Fruit fly (Drosophila melanogaster) Kc167 (cell line): Measurements from ENCODE around the gene CG14636.

Experiments
- Myc ChIP-seq: fragments of >200 bp; optimal IDR thresholded peaks from 2 replicates; lab custom pipeline; 2017; ENCODE audit warnings: missing external identifiers
- Sin3A ChIP-seq: fragments of >200 bp; optimal IDR thresholded peaks from 2 replicates; lab custom pipeline; 2018; ENCODE audit warnings: missing external identifiers
- h ChIP-seq: fragments of >200 bp; optimal IDR thresholded peaks from 3 replicates; lab custom pipeline; 2018; ENCODE audit warnings: missing external identifiers
- insv ChIP-seq: fragments of >200 bp; optimal IDR thresholded peaks from 3 replicates; lab custom pipeline; 2018; ENCODE audit warnings: missing external identifiers
- psq ChIP-seq: fragments of >200 bp; optimal IDR thresholded peaks from 2 replicates; lab custom pipeline; 2017; ENCODE audit warnings: missing external identifiers
- ttk ChIP-seq: sonication (Bioruptor generic); optimal IDR thresholded peaks from 2 replicates; lab custom pipeline; 2017; ENCODE audit warnings: missing external identifiers

Gene CG14636

dm6 chr3R:4215264-4215993, at the start of gene CG14636:
TSS of gene CG14636 (minus strand) at chr3R:4215314.
- TF ChIP-seq Myc (lab: Kevin White, UChicago) (no peak), h (lab: Kevin White, UChicago) (no peak), psq (lab: Kevin White, UChicago) (no peak), insv (lab: Kevin White, UChicago) (no peak), ttk (no peak), Sin3A (lab: Kevin White, UChicago) (no peak)

- TF ChIP-seq insv (lab: Kevin White, UChicago): no peak
Measured at dm6 chr3R:4256672-4257071, 41.6 kb upstream of the CG14636 start, which contains the start of gene Or82a. TSS of gene Or82a (plus strand) at chr3R:4256972.

dm6 chr3R:4254408-4254807, 39.3 kb upstream of the CG14636 start, which contains the start of gene TwdlV:
TSS of gene TwdlV (plus strand) at chr3R:4254708.
- no peak for TF ChIP-seq ttk
- no peak for TF ChIP-seq insv (lab: Kevin White, UChicago)

- TF ChIP-seq psq (lab: Kevin White, UChicago): no peak
- no peak for TF ChIP-seq Sin3A (lab: Kevin White, UChicago)
- no peak for TF ChIP-seq insv (lab: Kevin White, UChicago)
- no peak for TF ChIP-seq ttk
- TF ChIP-seq h (lab: Kevin White, UChicago): no peak
- no peak for TF ChIP-seq Myc (lab: Kevin White, UChicago)
Measured at dm6 chr3R:4252943-4253342, 37.8 kb upstream of the CG14636 start, which contains the start of gene CG14644. TSS of gene CG14644 (minus strand) at chr3R:4253043.

dm6 chr3R:4251241-4251640, 36.1 kb upstream of the CG14636 start, which contains the start of gene TwdlG:
TSS of gene TwdlG (minus strand) at chr3R:4251341.
- no peak for TF ChIP-seq Myc (lab: Kevin White, UChicago)

dm6 chr3R:4249947-4250346, 34.8 kb upstream of the CG14636 start:
- TF ChIP-seq insv (lab: Kevin White, UChicago) (no peak), h (lab: Kevin White, UChicago) (no peak), Sin3A (lab: Kevin White, UChicago) (no peak), psq (lab: Kevin White, UChicago) (no peak), Myc (lab: Kevin White, UChicago) (no peak), ttk (no peak)

- TF ChIP-seq h (lab: Kevin White, UChicago) (no peak), ttk (no peak), insv (lab: Kevin White, UChicago) (no peak), Myc (lab: Kevin White, UChicago) (no peak), psq (lab: Kevin White, UChicago) (no peak), Sin3A (lab: Kevin White, UChicago) (no peak)
Measured at dm6 chr3R:4246578-4247070, 31.5 kb upstream of the CG14636 start, which contains the start of gene TwdlF. TSS of gene TwdlF (plus strand) at chr3R:4247020.

dm6 chr3R:4243096-4243940, 28.2 kb upstream of the CG14636 start, which contains the start of gene CG34305:
TSS of gene CG34305 (minus strand) at chr3R:4243146.
- TF ChIP-seq ttk: no peak

dm6 chr3R:4242209-4242887, 27.2 kb upstream of the CG14636 start, which contains the start of gene CG14642:
TSS of gene CG14642 (minus strand) at chr3R:4242717.
- TF ChIP-seq insv (lab: Kevin White, UChicago): no peak
- TF ChIP-seq Myc (lab: Kevin White, UChicago): no peak
- TF ChIP-seq Sin3A (lab: Kevin White, UChicago): no peak
- TF ChIP-seq ttk: no peak
- TF ChIP-seq psq (lab: Kevin White, UChicago): no peak
- no peak for TF ChIP-seq h (lab: Kevin White, UChicago)

dm6 chr3R:4241776-4242175, 26.7 kb upstream of the CG14636 start:
- TF ChIP-seq Myc (lab: Kevin White, UChicago) (no peak), psq (lab: Kevin White, UChicago) (no peak), insv (lab: Kevin White, UChicago) (no peak), ttk (no peak), Sin3A (lab: Kevin White, UChicago) (no peak), h (lab: Kevin White, UChicago) (no peak)

- TF ChIP-seq h (lab: Kevin White, UChicago): no peak
- no peak for TF ChIP-seq insv (lab: Kevin White, UChicago)
- no peak for TF ChIP-seq ttk
- TF ChIP-seq Sin3A (lab: Kevin White, UChicago): no peak
- no peak for TF ChIP-seq psq (lab: Kevin White, UChicago)
- no peak for TF ChIP-seq Myc (lab: Kevin White, UChicago)
Measured at dm6 chr3R:4236534-4236933, 21.4 kb upstream of the CG14636 start.
